Worm (Caenorhabditis elegans) whole organism, late embryonic: ENCODE data around the gene BE10.4.
A peak's percentile ranks its signal among the peaks of the same experiment; 100 is the strongest.

Experiments
- C08G9.2 ChIP-seq: sonication (generic microtip); optimal IDR thresholded peaks from 2 replicates; lab custom pipeline; 2016; ENCODE audit warnings: mild to moderate bottlenecking, missing genetic modification characterization, moderate library complexity, missing compliant biosample characterization
- C38D4.7 ChIP-seq: fragments of 200-800 bp; sonication (Bioruptor generic); optimal IDR thresholded peaks from 2 replicates; lab custom pipeline; 2018; ENCODE audit warnings: mild to moderate bottlenecking, missing genetic modification characterization, moderate library complexity, missing compliant biosample characterization
- K02D7.2 ChIP-seq: sonication (generic microtip); optimal IDR thresholded peaks from 2 replicates; lab custom pipeline; 2017; ENCODE audit warnings: mild to moderate bottlenecking, missing genetic modification characterization, missing compliant biosample characterization
- T23F11.4 ChIP-seq: fragments of 200-800 bp; sonication (Bioruptor generic); optimal IDR thresholded peaks from 2 replicates; lab custom pipeline; 2018; ENCODE audit warnings: mild to moderate bottlenecking, missing genetic modification characterization, missing compliant biosample characterization
- ahr-1 ChIP-seq: sonication (generic microtip); optimal IDR thresholded peaks from 2 replicates; lab custom pipeline; 2016; ENCODE audit warnings: missing genetic modification characterization, missing compliant biosample characterization
- ama-1 ChIP-seq: fragments of 150-350 bp; optimal IDR thresholded peaks from 2 replicates; lab custom pipeline; 2014
- ceh-19 ChIP-seq: fragments of 200-800 bp; sonication (Bioruptor generic); optimal IDR thresholded peaks from 2 replicates; lab custom pipeline; 2018; ENCODE audit warnings: mild to moderate bottlenecking, missing genetic modification characterization, missing compliant biosample characterization
- ceh-45 ChIP-seq: fragments of 200-800 bp; sonication (Bioruptor generic); IDR thresholded peaks from 2 replicates; pipeline ENCODE4 v1.3.6; 2022; ENCODE audit warnings: missing genetic modification reagents, missing genetic modification characterization, missing compliant biosample characterization
- ceh-48 ChIP-seq: sonication (generic microtip); optimal IDR thresholded peaks from 2 replicates; lab custom pipeline; 2016; ENCODE audit warnings: missing genetic modification characterization, inconsistent platforms, missing compliant biosample characterization
- ceh-9 ChIP-seq: sonication (generic microtip); optimal IDR thresholded peaks from 2 replicates; lab custom pipeline; 2016; ENCODE audit warnings: mild to moderate bottlenecking, missing genetic modification characterization, inconsistent platforms, missing compliant biosample characterization
- che-1 ChIP-seq: sonication (generic microtip); optimal IDR thresholded peaks from 2 replicates; lab custom pipeline; 2016; ENCODE audit warnings: mild to moderate bottlenecking, missing genetic modification characterization, missing compliant biosample characterization
- dmd-4 ChIP-seq: sonication (generic microtip); optimal IDR thresholded peaks from 2 replicates; lab custom pipeline; 2016; ENCODE audit warnings: borderline replicate concordance, missing genetic modification characterization, missing compliant biosample characterization
- dve-1 ChIP-seq: sonication (generic microtip); optimal IDR thresholded peaks from 2 replicates; lab custom pipeline; 2017; ENCODE audit warnings: antibody characterized with exemption, mild to moderate bottlenecking, missing genetic modification characterization, missing compliant biosample characterization
- elt-2 ChIP-seq: sonication (generic microtip); optimal IDR thresholded peaks from 2 replicates; lab custom pipeline; 2016; ENCODE audit warnings: missing genetic modification reagents, missing genetic modification characterization, missing compliant biosample characterization
- ets-4 ChIP-seq: sonication (generic microtip); optimal IDR thresholded peaks from 2 replicates; lab custom pipeline; 2016; ENCODE audit warnings: missing genetic modification characterization, missing compliant biosample characterization
- eyg-1 ChIP-seq: sonication (generic microtip); optimal IDR thresholded peaks from 2 replicates; lab custom pipeline; 2016; ENCODE audit warnings: missing genotype, missing genetic modification characterization, missing compliant biosample characterization
- fax-1 ChIP-seq: sonication (generic microtip); optimal IDR thresholded peaks from 2 replicates; lab custom pipeline; 2016; ENCODE audit warnings: missing genotype, missing genetic modification characterization, missing compliant biosample characterization
- fkh-10 ChIP-seq: fragments of 150-350 bp; optimal IDR thresholded peaks from 2 replicates; lab custom pipeline; 2014; ENCODE audit warnings: missing biosample characterization, missing genetic modification reagents, missing genetic modification characterization
- fkh-6 ChIP-seq: sonication (generic microtip); optimal IDR thresholded peaks from 2 replicates; lab custom pipeline; 2016; ENCODE audit warnings: missing genetic modification characterization, missing compliant biosample characterization
- hlh-15 ChIP-seq: sonication (generic microtip); optimal IDR thresholded peaks from 2 replicates; lab custom pipeline; 2016; ENCODE audit warnings: missing genetic modification characterization, missing compliant biosample characterization
- hlh-8 ChIP-seq: sonication (generic microtip); optimal IDR thresholded peaks from 2 replicates; lab custom pipeline; 2016; ENCODE audit warnings: missing genotype, missing genetic modification characterization, missing compliant biosample characterization
- nfya-1 ChIP-seq: sonication (generic microtip); optimal IDR thresholded peaks from 2 replicates; lab custom pipeline; 2017; ENCODE audit warnings: missing genetic modification characterization, mild to moderate bottlenecking, missing compliant biosample characterization, antibody characterized with exemption, moderate library complexity
- pag-3 ChIP-seq: sonication (generic microtip); optimal IDR thresholded peaks from 2 replicates; lab custom pipeline; 2016; ENCODE audit warnings: missing compliant biosample characterization, missing genetic modification characterization, borderline replicate concordance
- pax-1 ChIP-seq: fragments of 150-350 bp; optimal IDR thresholded peaks from 2 replicates; lab custom pipeline; 2014; ENCODE audit warnings: missing biosample characterization, missing genetic modification characterization
- pha-2 ChIP-seq: sonication (generic microtip); optimal IDR thresholded peaks from 2 replicates; lab custom pipeline; 2017; ENCODE audit warnings: mild to moderate bottlenecking, missing genetic modification characterization, missing compliant biosample characterization
- pha-4 ChIP-seq: fragments of 150-350 bp; optimal IDR thresholded peaks from 2 replicates; lab custom pipeline; 2018; ENCODE audit warnings: missing biosample characterization, missing genetic modification reagents, missing genetic modification characterization
- pros-1 ChIP-seq: fragments of 150-350 bp; optimal IDR thresholded peaks from 2 replicates; lab custom pipeline; 2014; ENCODE audit warnings: missing biosample characterization, missing genetic modification reagents, missing genetic modification characterization
- ref-2 ChIP-seq: sonication (generic microtip); optimal IDR thresholded peaks from 2 replicates; lab custom pipeline; 2016; ENCODE audit warnings: missing genetic modification characterization, missing compliant biosample characterization
- rnt-1 ChIP-seq: sonication (generic microtip); optimal IDR thresholded peaks from 2 replicates; lab custom pipeline; 2016; ENCODE audit warnings: missing genetic modification characterization, missing compliant biosample characterization
- sox-2 ChIP-seq: fragments of 200-800 bp; sonication (Bioruptor generic); IDR thresholded peaks from 2 replicates; pipeline ENCODE4 v1.3.6; 2022; ENCODE audit warnings: missing genetic modification reagents, missing genetic modification characterization, missing compliant biosample characterization
- tbx-2 ChIP-seq: sonication (generic microtip); optimal IDR thresholded peaks from 2 replicates; lab custom pipeline; 2016; ENCODE audit warnings: missing genetic modification characterization, missing compliant biosample characterization
- tbx-7 ChIP-seq: sonication (generic microtip); optimal IDR thresholded peaks from 2 replicates; lab custom pipeline; 2016; ENCODE audit warnings: missing genotype, missing genetic modification characterization, missing compliant biosample characterization
- unc-3 ChIP-seq, 2 experiments: fragments of 200-800 bp in 1 of 2; sonication (Bioruptor generic) in 1 of 2; sonication (generic microtip) in 1 of 2; conservative IDR thresholded peaks in 1 of 2; optimal IDR thresholded peaks in 1 of 2; 2 replicates each; pipeline versions ENCODE4 v1.3.6 to Lab custom; 2016 to 2022; ENCODE audit warnings: missing compliant biosample characterization in 2 of 2, missing genetic modification characterization in 2 of 2, missing genetic modification reagents in 1 of 2
- unc-42 ChIP-seq: sonication (generic microtip); optimal IDR thresholded peaks from 2 replicates; lab custom pipeline; 2016; ENCODE audit warnings: missing genotype, missing genetic modification characterization, missing compliant biosample characterization
- unc-55 ChIP-seq: sonication (generic microtip); optimal IDR thresholded peaks from 2 replicates; lab custom pipeline; 2017; ENCODE audit warnings: missing biosample characterization, missing genetic modification reagents, missing genetic modification characterization
- zip-5 ChIP-seq: sonication (generic microtip); optimal IDR thresholded peaks from 2 replicates; lab custom pipeline; 2016; ENCODE audit warnings: missing genetic modification characterization, missing compliant biosample characterization

BE10.4 gene

DNA sequence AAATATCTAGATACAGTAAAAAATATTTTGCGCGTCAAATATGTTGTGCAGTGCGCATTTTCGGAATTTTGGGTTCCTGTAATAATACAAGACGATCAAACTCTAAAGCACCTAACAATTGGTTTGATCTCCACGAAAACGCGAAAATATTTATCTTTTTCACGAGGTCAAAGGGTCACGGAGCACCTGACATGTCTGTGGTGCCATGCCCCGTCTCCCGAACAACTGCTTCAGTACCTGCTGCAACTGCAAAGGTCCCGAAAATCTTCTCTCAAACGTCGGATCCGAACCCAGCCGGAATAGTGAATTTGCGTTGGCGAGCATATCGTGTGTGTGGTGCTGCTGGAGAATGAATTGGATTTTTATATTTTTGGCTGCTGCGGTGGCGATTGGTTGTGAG, 6.6 kb downstream of the BE10.4 start, which contains the start of the genes Y37D8A.2 and Y37D8A.25:
Gene Y37D8A.2 (plus strand): TSS at position 285 of the 400 bp plus-strand sequence.
Gene Y37D8A.25 (minus strand): TSS at position 345 of the 400 bp plus-strand sequence.
- TF ChIP-seq C08G9.2 = no peak
- no peak for TF ChIP-seq fax-1 (tag; lab: Kevin White, UChicago)
- TF ChIP-seq dmd-4 (tag; lab: Kevin White, UChicago) = no peak
- no peak for TF ChIP-seq T23F11.4
- no peak for TF ChIP-seq rnt-1

DNA sequence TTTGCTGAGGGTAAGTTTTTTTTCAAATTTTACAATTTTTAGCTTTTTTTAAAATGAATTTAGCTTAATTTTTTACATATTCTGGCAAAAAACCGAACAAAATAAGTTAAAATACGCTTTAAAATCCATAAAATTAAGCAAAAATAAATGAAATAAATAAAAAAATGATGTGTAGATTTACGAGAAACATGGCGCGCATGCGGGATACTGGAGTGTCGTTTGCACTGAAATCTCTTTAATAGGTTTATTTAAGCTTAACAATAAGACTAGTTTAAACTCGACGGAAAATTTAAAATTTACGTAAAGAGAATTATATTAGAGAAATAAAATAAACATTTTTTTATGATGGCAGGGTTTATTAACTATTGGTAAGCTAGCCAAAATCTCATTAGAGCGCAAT, 8.0 kb downstream of the BE10.4 start:
- TF ChIP-seq unc-42 (tag; lab: Kevin White, UChicago) = peak; percentile 55
- no peak for TF ChIP-seq fkh-10 (GFP tag; lab: Kevin White, UChicago)
- no peak for TF ChIP-seq pha-4 (tag; lab: Kevin White, UChicago)

DNA sequence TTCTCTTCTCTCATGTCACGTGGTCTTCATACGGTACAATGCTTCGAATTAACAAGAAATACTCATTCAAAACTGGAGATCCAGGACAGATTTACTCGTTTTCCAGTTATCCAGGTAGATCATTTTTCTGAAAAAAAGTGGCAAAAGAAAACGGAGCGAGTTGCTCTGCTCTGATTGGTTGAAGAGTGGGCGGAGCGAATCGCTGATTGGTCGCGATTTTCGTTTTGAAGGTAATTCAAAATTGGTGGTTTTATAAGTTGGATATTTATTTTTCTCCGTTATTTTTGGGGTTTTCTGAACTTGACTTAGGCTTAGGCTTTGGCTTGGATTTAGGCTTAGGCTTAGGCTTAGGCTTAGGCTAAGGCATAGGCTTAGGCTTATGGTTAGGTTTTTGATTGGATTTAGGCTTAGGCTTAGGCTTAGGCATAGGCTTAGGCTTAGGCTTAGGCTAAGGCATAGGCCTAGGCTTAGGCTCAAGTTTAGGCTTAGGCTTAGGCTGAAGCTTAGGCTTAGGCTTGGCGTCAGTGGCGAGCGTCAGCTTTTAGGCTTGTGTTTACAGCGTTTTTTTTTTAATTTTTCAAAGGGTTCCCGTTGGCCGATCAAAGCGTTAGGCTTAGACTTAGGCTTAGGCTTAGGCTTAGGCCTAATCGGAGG, 9.4 kb downstream of the BE10.4 start:
- TF ChIP-seq nfya-1 (tag; lab: Kevin White, UChicago) = peak; percentile 75
- peak; percentile 31 for TF ChIP-seq dve-1 (tag; lab: Kevin White, UChicago)
- TF ChIP-seq hlh-8 = no peak
- TF ChIP-seq C38D4.7 (GFP tag; lab: Kevin White, UChicago) = no peak
- TF ChIP-seq K02D7.2 (tag; lab: Kevin White, UChicago) = peak; percentile 24
- no peak for TF ChIP-seq fkh-10 (GFP tag; lab: Kevin White, UChicago)

DNA sequence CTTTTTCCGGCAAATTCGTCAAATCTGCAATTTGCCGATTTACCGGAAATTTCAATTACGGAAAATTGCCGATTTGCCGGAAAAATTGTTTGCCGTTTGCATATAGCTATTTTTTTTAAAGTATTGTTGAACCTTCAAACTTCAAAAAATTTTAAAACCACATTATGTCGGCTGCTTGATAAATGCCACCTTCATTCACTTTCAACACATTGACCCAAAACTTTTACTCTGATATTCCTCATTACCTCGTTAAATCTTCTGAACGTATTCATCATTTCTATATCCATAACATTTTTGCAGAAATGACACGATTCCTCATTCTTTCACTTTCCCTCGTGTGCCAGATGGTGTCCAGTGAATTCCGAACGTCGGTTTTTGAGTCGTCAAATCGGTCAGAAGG, 15.8 kb downstream of the BE10.4 start, which contains the start of gene Y37D8A.3:
Gene Y37D8A.3 (plus strand): TSS at position 301 of the 400 bp plus-strand sequence.
- TF ChIP-seq elt-2 (tag; lab: Kevin White, UChicago) (no peak), ets-4 (tag; lab: Kevin White, UChicago) (no peak)

DNA sequence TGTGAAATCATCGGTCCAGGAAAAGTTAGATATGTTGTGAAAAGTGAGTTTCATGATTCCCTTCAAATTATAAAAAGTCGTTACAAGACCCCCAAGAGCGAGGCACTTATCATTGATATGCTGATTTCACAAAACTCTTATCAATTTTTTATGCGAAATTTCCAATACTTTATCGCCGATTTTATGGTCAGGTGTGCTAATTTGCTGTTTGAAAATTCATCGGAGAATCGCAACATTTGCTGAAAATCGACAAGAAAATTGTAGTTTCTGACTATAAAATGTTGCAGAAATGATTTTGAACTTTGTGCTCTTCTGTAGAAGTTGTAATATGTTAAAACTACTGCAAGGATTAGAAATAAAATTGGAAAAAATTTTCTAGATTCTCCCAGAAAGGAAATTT, 18.4 kb downstream of the BE10.4 start:
- TF ChIP-seq hlh-8 = no peak
- no peak for TF ChIP-seq pros-1 (tag; lab: Kevin White, UChicago)
- TF ChIP-seq unc-3 (GFP tag; conservative IDR thresholded peaks at IDR 0.05; lab: Robert Waterston, UW) = no peak
- no peak for TF ChIP-seq unc-3 (tag; optimal IDR thresholded peaks at IDR 0.05; lab: Kevin White, UChicago)
- TF ChIP-seq ref-2 (tag; lab: Kevin White, UChicago) = no peak
- TF ChIP-seq unc-55 = no peak
- no peak for TF ChIP-seq sox-2 (GFP tag; lab: Robert Waterston, UW)
- no peak for TF ChIP-seq ceh-9 (tag; lab: Kevin White, UChicago)
- TF ChIP-seq eyg-1 (tag; lab: Kevin White, UChicago) = no peak
- no peak for TF ChIP-seq ceh-19 (GFP tag; lab: Kevin White, UChicago)
- no peak for TF ChIP-seq tbx-7 (tag; lab: Kevin White, UChicago)
- TF ChIP-seq hlh-15 (tag; lab: Kevin White, UChicago) = no peak
- no peak for TF ChIP-seq tbx-2
- no peak for TF ChIP-seq ceh-48 (tag; lab: Kevin White, UChicago)
- no peak for TF ChIP-seq zip-5 (tag; lab: Kevin White, UChicago)
- no peak for TF ChIP-seq fkh-6 (tag; lab: Kevin White, UChicago)
- no peak for TF ChIP-seq che-1 (tag; lab: Kevin White, UChicago)
- TF ChIP-seq pax-1 = no peak

DNA sequence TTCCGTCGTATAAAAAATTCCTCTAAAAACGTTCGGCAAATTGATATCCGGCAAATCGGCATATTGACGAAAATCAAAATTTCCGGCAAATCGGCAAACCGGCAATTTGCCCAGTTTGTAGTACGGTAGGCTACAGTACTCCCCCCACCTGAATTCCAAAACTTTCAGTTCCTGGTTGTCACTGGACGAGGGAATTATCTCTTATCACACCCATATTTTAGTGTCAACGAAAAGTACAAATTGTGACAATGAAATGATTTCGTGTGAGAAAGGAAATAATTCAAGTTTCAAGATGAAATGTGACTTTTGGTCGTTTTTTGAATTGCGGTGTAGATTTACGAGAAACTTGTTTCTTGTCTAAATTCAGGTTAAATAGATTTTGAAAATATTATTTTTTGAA, 19.8 kb downstream of the BE10.4 start:
- TF ChIP-seq pag-3 (tag; lab: Kevin White, UChicago) (no peak), dve-1 (tag; lab: Kevin White, UChicago) (no peak), ahr-1 (tag; lab: Kevin White, UChicago) (no peak), fkh-10 (GFP tag; lab: Kevin White, UChicago) (no peak), pha-2 (no peak), ceh-45 (no peak), fax-1 (tag; lab: Kevin White, UChicago) (no peak), hlh-15 (tag; lab: Kevin White, UChicago) (no peak), ceh-19 (GFP tag; lab: Kevin White, UChicago) (no peak), ama-1 (no peak), zip-5 (tag; lab: Kevin White, UChicago) (no peak)
- TF ChIP-seq, all 69 proteins: peak for 0
